Worm (Caenorhabditis elegans) whole organism, L3 larva: Measurements from ENCODE around the gene inx-2.
A peak's percentile ranks its signal among the peaks of the same experiment; 100 is the strongest.

Experiments
- ZK546.5 ChIP-seq: sonication (generic microtip); optimal IDR thresholded peaks from 2 replicates; lab custom pipeline; 2017; ENCODE audit warnings: missing biosample characterization, missing genetic modification characterization
- ceh-28 ChIP-seq: fragments of 150-350 bp; optimal IDR thresholded peaks from 2 replicates; lab custom pipeline; 2014; ENCODE audit warnings: missing biosample characterization, missing genetic modification reagents, missing genetic modification characterization
- ceh-82 ChIP-seq: fragments of 150-350 bp; optimal IDR thresholded peaks from 2 replicates; lab custom pipeline; 2014; ENCODE audit warnings: missing biosample characterization, missing genetic modification characterization
- ceh-9 ChIP-seq: sonication (generic microtip); optimal IDR thresholded peaks from 2 replicates; lab custom pipeline; 2018; ENCODE audit warnings: missing biosample characterization, missing genetic modification characterization
- daf-12 ChIP-seq: fragments of 150-350 bp; optimal IDR thresholded peaks from 2 replicates; lab custom pipeline; 2014; ENCODE audit warnings: missing biosample characterization, missing genetic modification reagents, missing genetic modification characterization
- egl-27 ChIP-seq: sonication (generic microtip); optimal IDR thresholded peaks from 4 replicates; lab custom pipeline; 2017; ENCODE audit warnings: missing biosample characterization, missing genetic modification reagents, missing genetic modification characterization
- egl-5 ChIP-seq: fragments of 150-350 bp; optimal IDR thresholded peaks from 2 replicates; lab custom pipeline; 2017; ENCODE audit warnings: missing biosample characterization, missing genetic modification reagents, missing genetic modification characterization, inconsistent platforms
- elt-2 ChIP-seq: sonication (generic microtip); optimal IDR thresholded peaks from 2 replicates; lab custom pipeline; 2016; ENCODE audit warnings: missing genetic modification reagents, mild to moderate bottlenecking, missing genetic modification characterization, missing compliant biosample characterization
- eor-1 ChIP-seq, 2 experiments: fragments of 150-350 bp; optimal IDR thresholded peaks; 2 replicates each; lab custom pipeline; 2014 to 2018; ENCODE audit warnings: missing biosample characterization in 2 of 2, missing genetic modification characterization in 2 of 2
- fkh-2 ChIP-seq: fragments of 150-350 bp; optimal IDR thresholded peaks from 2 replicates; lab custom pipeline; 2014; ENCODE audit warnings: missing biosample characterization, missing genetic modification reagents, missing genetic modification characterization
- fos-1 ChIP-seq: fragments of 150-350 bp; optimal IDR thresholded peaks from 2 replicates; lab custom pipeline; 2014; ENCODE audit warnings: missing biosample characterization, missing genetic modification characterization
- hmg-11 ChIP-seq: sonication (generic microtip); optimal IDR thresholded peaks from 2 replicates; lab custom pipeline; 2016; ENCODE audit warnings: missing genetic modification characterization, missing compliant biosample characterization
- jun-1 ChIP-seq: fragments of 150-350 bp; optimal IDR thresholded peaks from 2 replicates; lab custom pipeline; 2014; ENCODE audit warnings: missing biosample characterization, missing genetic modification reagents, missing genetic modification characterization
- lin-15B ChIP-seq: fragments of 150-350 bp; optimal IDR thresholded peaks from 2 replicates; lab custom pipeline; 2014; ENCODE audit warnings: missing biosample characterization, missing genetic modification characterization
- lin-39 ChIP-seq: fragments of 150-350 bp; optimal IDR thresholded peaks from 2 replicates; lab custom pipeline; 2018; ENCODE audit warnings: missing biosample characterization, missing genetic modification reagents, missing genetic modification characterization
- nfya-1 ChIP-seq: sonication (generic microtip); optimal IDR thresholded peaks from 2 replicates; lab custom pipeline; 2017; ENCODE audit warnings: missing genetic modification characterization, mild to moderate bottlenecking, missing compliant biosample characterization, antibody characterized with exemption, moderate library complexity; ENCODE audit not compliant: insufficient read depth
- nhr-11 ChIP-seq: fragments of 150-350 bp; optimal IDR thresholded peaks from 2 replicates; lab custom pipeline; 2014; ENCODE audit warnings: missing biosample characterization, missing genetic modification characterization
- nhr-12 ChIP-seq: fragments of 150-350 bp; optimal IDR thresholded peaks from 2 replicates; lab custom pipeline; 2014; ENCODE audit warnings: missing biosample characterization, missing genetic modification characterization
- nhr-23 ChIP-seq: fragments of 150-350 bp; optimal IDR thresholded peaks from 2 replicates; lab custom pipeline; 2014; ENCODE audit warnings: missing biosample characterization, missing genetic modification reagents, missing genetic modification characterization
- nhr-25 ChIP-seq: sonication (generic microtip); optimal IDR thresholded peaks from 2 replicates; lab custom pipeline; 2017; ENCODE audit warnings: missing biosample characterization, missing genetic modification characterization
- nhr-43 ChIP-seq: sonication (generic microtip); optimal IDR thresholded peaks from 2 replicates; lab custom pipeline; 2016; ENCODE audit warnings: mild to moderate bottlenecking, missing genetic modification characterization, missing compliant biosample characterization; ENCODE audit not compliant: poor library complexity, severe bottlenecking
- nhr-67 ChIP-seq: fragments of 150-350 bp; optimal IDR thresholded peaks from 2 replicates; lab custom pipeline; 2014; ENCODE audit warnings: missing biosample characterization, missing genetic modification characterization
- nhr-76 ChIP-seq: fragments of 150-350 bp; sonication (generic microtip); optimal IDR thresholded peaks from 5 replicates; lab custom pipeline; 2014; ENCODE audit warnings: missing biosample characterization, missing genetic modification characterization
- nhr-77 ChIP-seq: fragments of 150-350 bp; optimal IDR thresholded peaks from 2 replicates; lab custom pipeline; 2014; ENCODE audit warnings: missing biosample characterization, missing genetic modification characterization
- pha-4 ChIP-seq: fragments of 150-350 bp; optimal IDR thresholded peaks from 2 replicates; lab custom pipeline; 2014; ENCODE audit warnings: missing biosample characterization, missing genetic modification reagents, missing genetic modification characterization
- pqm-1 ChIP-seq: fragments of 150-350 bp; optimal IDR thresholded peaks from 2 replicates; lab custom pipeline; 2017; ENCODE audit warnings: missing biosample characterization, missing genetic modification characterization, inconsistent platforms
- sea-2 ChIP-seq: fragments of 150-350 bp; sonication (generic microtip); optimal IDR thresholded peaks from 4 replicates; lab custom pipeline; 2014; ENCODE audit warnings: missing biosample characterization, missing genetic modification reagents, missing genetic modification characterization
- skn-1 ChIP-seq: fragments of 150-350 bp; optimal IDR thresholded peaks from 2 replicates; lab custom pipeline; 2014; ENCODE audit warnings: missing biosample characterization, missing genetic modification characterization
- snpc-4 ChIP-seq: fragments of 150-350 bp; optimal IDR thresholded peaks from 2 replicates; lab custom pipeline; 2014; ENCODE audit warnings: missing biosample characterization, missing genetic modification characterization
- tbx-2 ChIP-seq: sonication (generic microtip); optimal IDR thresholded peaks from 2 replicates; lab custom pipeline; 2016; ENCODE audit warnings: mild to moderate bottlenecking, missing genetic modification characterization, missing compliant biosample characterization
- unc-39 ChIP-seq: sonication (generic microtip); optimal IDR thresholded peaks from 4 replicates; lab custom pipeline; 2017; ENCODE audit warnings: missing biosample characterization, missing genetic modification characterization
- zag-1 ChIP-seq: fragments of 150-350 bp; optimal IDR thresholded peaks from 2 replicates; lab custom pipeline; 2014; ENCODE audit warnings: missing biosample characterization, missing genetic modification characterization
- ztf-11 ChIP-seq: fragments of 150-350 bp; optimal IDR thresholded peaks from 2 replicates; lab custom pipeline; 2014; ENCODE audit warnings: missing biosample characterization, missing genetic modification characterization

Gene inx-2

ce11 chrX:11252429-11252828 is 44.1 kb downstream of the inx-2 start:
- TF ChIP-seq pha-4 (tag; lab: Kevin White, UChicago): peak; percentile 31
- peak; percentile 43 for TF ChIP-seq nhr-25 (tag; lab: Kevin White, UChicago)
- peak; percentile 68 for TF ChIP-seq hmg-11 (tag; lab: Kevin White, UChicago)
- TF ChIP-seq fkh-2: no peak
- no peak for TF ChIP-seq egl-27 (tag; lab: Kevin White, UChicago)
- no peak for TF ChIP-seq unc-39 (tag; lab: Kevin White, UChicago)
- TF ChIP-seq nhr-67 (tag; lab: Kevin White, UChicago): no peak
- peak; percentile 70 for TF ChIP-seq nhr-43 (tag; lab: Kevin White, UChicago)
- TF ChIP-seq ceh-28 (tag; lab: Kevin White, UChicago): no peak
- TF ChIP-seq pqm-1: peak; percentile 51
- peak; percentile 79 for TF ChIP-seq lin-39 (tag; lab: Kevin White, UChicago)
- no peak for TF ChIP-seq nhr-12 (tag; lab: Kevin White, UChicago)
- no peak for TF ChIP-seq ceh-82
- peak; percentile 57 for TF ChIP-seq nfya-1 (tag; lab: Kevin White, UChicago)
- TF ChIP-seq nhr-11 (tag; lab: Kevin White, UChicago): no peak
- no peak for TF ChIP-seq nhr-76 (tag; lab: Kevin White, UChicago)
- TF ChIP-seq elt-2 (tag; lab: Kevin White, UChicago): peak; percentile 26
- TF ChIP-seq tbx-2 (tag; lab: Kevin White, UChicago): peak; percentile 27

- TF ChIP-seq elt-2 (tag; lab: Kevin White, UChicago) (peak; percentile 21), skn-1 (no peak), fkh-2 (no peak), pqm-1 (peak; percentile 8), ZK546.5 (tag; lab: Kevin White, UChicago) (no peak), jun-1 (tag; lab: Kevin White, UChicago) (no peak)
- TF ChIP-seq, all 47 proteins: peak for 2
Observed at ce11 chrX:11251928-11252327, 44.6 kb downstream of the inx-2 start.

ce11 chrX:11250983-11251382 is 45.5 kb downstream of the inx-2 start:
- TF ChIP-seq unc-39 (tag; lab: Kevin White, UChicago) (no peak), elt-2 (tag; lab: Kevin White, UChicago) (peak; percentile 42), ztf-11 (tag; lab: Kevin White, UChicago) (no peak), pqm-1 (peak; percentile 19)

ce11 chrX:11249392-11249791 is 47.1 kb downstream of the inx-2 start:
- TF ChIP-seq nhr-23 (tag; lab: Kevin White, UChicago) (peak; percentile 25), egl-5 (tag; lab: Kevin White, UChicago) (peak; percentile 19), zag-1 (tag; lab: Kevin White, UChicago) (no peak)

- TF ChIP-seq eor-1 (tag; optimal IDR thresholded peaks at IDR 0.05; lab: Kevin White, UChicago) (no peak), nhr-25 (tag; lab: Kevin White, UChicago) (peak; percentile 67), nhr-23 (tag; lab: Kevin White, UChicago) (peak; percentile 87), lin-15B (peak; percentile 9), snpc-4 (tag; lab: Kevin White, UChicago) (no peak), nfya-1 (tag; lab: Kevin White, UChicago) (peak; percentile 30), ztf-11 (tag; lab: Kevin White, UChicago) (no peak), nhr-77 (no peak), nhr-43 (tag; lab: Kevin White, UChicago) (peak; percentile 82), pha-4 (tag; lab: Kevin White, UChicago) (peak; percentile 49), lin-39 (tag; lab: Kevin White, UChicago) (no peak), ceh-9 (tag; lab: Kevin White, UChicago) (no peak), sea-2 (no peak), tbx-2 (tag; lab: Kevin White, UChicago) (peak; percentile 43), daf-12 (tag; lab: Kevin White, UChicago) (no peak), fos-1 (tag; lab: Kevin White, UChicago) (no peak)
Observed at ce11 chrX:11248083-11248482, 48.5 kb downstream of the inx-2 start.
